Worm (Caenorhabditis elegans) whole organism, young adult: ENCODE measurements around the gene C24A3.9.

Source experiments
- B0336.3 ChIP-seq: fragments of 200-800 bp; sonication (Bioruptor generic); IDR thresholded peaks from 2 replicates; pipeline ENCODE4 v1.3.6; 2022; ENCODE audit warnings: missing genetic modification characterization, missing compliant biosample characterization
- C17E4.6 ChIP-seq: fragments of 200-800 bp; sonication (Bioruptor generic); IDR thresholded peaks from 2 replicates; pipeline ENCODE4 v1.3.6; 2022; ENCODE audit warnings: missing genetic modification reagents, missing genetic modification characterization, missing compliant biosample characterization
- F22D6.2 ChIP-seq: sonication (generic microtip); optimal IDR thresholded peaks from 2 replicates; lab custom pipeline; 2016; ENCODE audit warnings: mild to moderate bottlenecking, missing genetic modification characterization, missing compliant biosample characterization
- F23B12.7 ChIP-seq: sonication (generic microtip); optimal IDR thresholded peaks from 2 replicates; lab custom pipeline; 2017; ENCODE audit warnings: missing genetic modification characterization, mild to moderate bottlenecking, missing compliant biosample characterization, antibody characterized with exemption, moderate library complexity; ENCODE audit not compliant: insufficient read depth
- F39B2.1 ChIP-seq: fragments of 200-800 bp; sonication (Bioruptor generic); IDR thresholded peaks from 2 replicates; pipeline ENCODE4 v1.3.6; 2022; ENCODE audit warnings: missing genetic modification reagents, missing genetic modification characterization, missing compliant biosample characterization
- F49E8.2 ChIP-seq: sonication (generic microtip); optimal IDR thresholded peaks from 3 replicates; lab custom pipeline; 2017; ENCODE audit warnings: missing genetic modification characterization, mild to moderate bottlenecking, missing compliant biosample characterization, antibody characterized with exemption, moderate library complexity; ENCODE audit not compliant: insufficient read depth
- F52B5.7 ChIP-seq: sonication (generic microtip); optimal IDR thresholded peaks from 2 replicates; lab custom pipeline; 2016; ENCODE audit warnings: mild to moderate bottlenecking, missing genetic modification characterization, missing compliant biosample characterization
- F55B11.4 ChIP-seq: sonication (generic microtip); optimal IDR thresholded peaks from 2 replicates; lab custom pipeline; 2016; ENCODE audit warnings: missing compliant biosample characterization, missing genetic modification characterization, borderline replicate concordance; ENCODE audit not compliant: insufficient read depth
- F57C9.4 ChIP-seq: sonication (generic microtip); optimal IDR thresholded peaks from 2 replicates; lab custom pipeline; 2017; ENCODE audit warnings: mild to moderate bottlenecking, missing genetic modification characterization, missing compliant biosample characterization
- K11D2.4 ChIP-seq: fragments of 200-800 bp; sonication (Bioruptor generic); IDR thresholded peaks from 2 replicates; pipeline ENCODE4 v1.3.6; 2022; ENCODE audit warnings: missing genetic modification reagents, missing genetic modification characterization, missing compliant biosample characterization
- K12H6.12 ChIP-seq: fragments of 200-800 bp; sonication (Bioruptor generic); optimal IDR thresholded peaks from 2 replicates; lab custom pipeline; 2018; ENCODE audit warnings: mild to moderate bottlenecking, missing genetic modification characterization, missing compliant biosample characterization
- Y56A3A.18 ChIP-seq: fragments of 200-800 bp; sonication (Bioruptor generic); IDR thresholded peaks from 2 replicates; pipeline ENCODE4 v1.3.6; 2022; ENCODE audit warnings: missing genetic modification reagents, missing genetic modification characterization, missing compliant biosample characterization
- Y79H2A.3 ChIP-seq: fragments of 200-800 bp; sonication (Bioruptor generic); conservative IDR thresholded peaks from 2 replicates; pipeline ENCODE4 v1.3.6; 2022; ENCODE audit warnings: missing genetic modification reagents, missing genetic modification characterization, missing compliant biosample characterization
- ama-1 ChIP-seq, 3 experiments: fragments of 150-350 bp in 1 of 3; sonication (generic microtip) in 2 of 3; optimal IDR thresholded peaks; 2 replicates each; lab custom pipeline; 2014 to 2018; ENCODE audit warnings: missing biosample characterization in 2 of 3, missing genetic modification characterization in 2 of 3, missing genetic modification reagents in 2 of 3
- aptf-2 ChIP-seq: fragments of 200-800 bp; sonication (Bioruptor generic); conservative IDR thresholded peaks from 2 replicates; pipeline ENCODE4 v1.3.6; 2022; ENCODE audit warnings: missing genetic modification reagents, missing genetic modification characterization, missing compliant biosample characterization
- athp-1 ChIP-seq: sonication (generic microtip); optimal IDR thresholded peaks from 2 replicates; lab custom pipeline; 2017; ENCODE audit warnings: mild to moderate bottlenecking, missing genetic modification characterization, missing compliant biosample characterization
- attf-5 ChIP-seq: fragments of 200-800 bp; sonication (Bioruptor generic); optimal IDR thresholded peaks from 2 replicates; lab custom pipeline; 2018; ENCODE audit warnings: mild to moderate bottlenecking, missing genetic modification characterization, missing compliant biosample characterization
- bed-2 ChIP-seq: fragments of 200-800 bp; sonication (Bioruptor generic); IDR thresholded peaks from 2 replicates; pipeline ENCODE4 v1.3.6; 2022; ENCODE audit warnings: missing genetic modification reagents, missing genetic modification characterization, missing compliant biosample characterization
- ccch-3 ChIP-seq: fragments of 200-800 bp; sonication (Bioruptor generic); optimal IDR thresholded peaks from 2 replicates; lab custom pipeline; 2018; ENCODE audit warnings: mild to moderate bottlenecking, missing genetic modification characterization, missing compliant biosample characterization
- ceh-100 ChIP-seq: fragments of 200-800 bp; sonication (Bioruptor generic); IDR thresholded peaks from 2 replicates; pipeline ENCODE4 v1.3.6; 2022; ENCODE audit warnings: missing genetic modification reagents, missing genetic modification characterization, missing compliant biosample characterization
- ceh-58 ChIP-seq: fragments of 200-800 bp; sonication (Bioruptor generic); IDR thresholded peaks from 2 replicates; pipeline ENCODE4 v1.3.6; 2022; ENCODE audit warnings: missing genetic modification characterization, missing compliant biosample characterization
- egl-18 ChIP-seq: fragments of 200-800 bp; sonication (Bioruptor generic); IDR thresholded peaks from 2 replicates; pipeline ENCODE4 v1.3.6; 2022; ENCODE audit warnings: missing genetic modification reagents, missing genetic modification characterization, missing compliant biosample characterization
- ets-4 ChIP-seq: fragments of 200-800 bp; sonication (Bioruptor generic); optimal IDR thresholded peaks from 2 replicates; lab custom pipeline; 2018; ENCODE audit warnings: mild to moderate bottlenecking, missing genetic modification characterization, missing compliant biosample characterization
- lag-1 ChIP-seq: fragments of 200-800 bp; sonication (Bioruptor generic); IDR thresholded peaks from 2 replicates; pipeline ENCODE4 v1.3.6; 2022; ENCODE audit warnings: missing genetic modification reagents, missing genetic modification characterization, missing compliant biosample characterization
- lsl-1 ChIP-seq: fragments of 200-800 bp; sonication (Bioruptor generic); optimal IDR thresholded peaks from 2 replicates; lab custom pipeline; 2018; ENCODE audit warnings: mild to moderate bottlenecking, missing genetic modification characterization, moderate library complexity, missing compliant biosample characterization
- lsy-27 ChIP-seq: sonication (generic microtip); optimal IDR thresholded peaks from 2 replicates; lab custom pipeline; 2017; ENCODE audit warnings: missing genetic modification characterization, mild to moderate bottlenecking, missing compliant biosample characterization, antibody characterized with exemption, missing genotype, borderline replicate concordance; ENCODE audit not compliant: insufficient read depth
- madf-10 ChIP-seq: sonication (generic microtip); optimal IDR thresholded peaks from 2 replicates; lab custom pipeline; 2016; ENCODE audit warnings: mild to moderate bottlenecking, missing genetic modification characterization, missing compliant biosample characterization
- mel-28 ChIP-seq: sonication (generic microtip); optimal IDR thresholded peaks from 2 replicates; lab custom pipeline; 2016; ENCODE audit warnings: borderline replicate concordance, mild to moderate bottlenecking, missing genetic modification characterization, missing compliant biosample characterization
- mes-4 ChIP-seq: sonication (generic microtip); optimal IDR thresholded peaks from 2 replicates; lab custom pipeline; 2016; ENCODE audit warnings: missing genotype, missing genetic modification characterization, missing compliant biosample characterization
- mxl-1 ChIP-seq: sonication (generic microtip); optimal IDR thresholded peaks from 2 replicates; lab custom pipeline; 2016; ENCODE audit warnings: missing genetic modification characterization, missing compliant biosample characterization
- nhr-120 ChIP-seq: fragments of 200-800 bp; sonication (Bioruptor generic); IDR thresholded peaks from 2 replicates; pipeline ENCODE4 v1.3.6; 2022; ENCODE audit warnings: missing genetic modification characterization, missing compliant biosample characterization
- nhr-80 ChIP-seq: sonication (generic microtip); optimal IDR thresholded peaks from 2 replicates; lab custom pipeline; 2016; ENCODE audit warnings: missing genetic modification characterization, missing compliant biosample characterization
- rcor-1 ChIP-seq: fragments of 200-800 bp; sonication (Bioruptor generic); IDR thresholded peaks from 2 replicates; pipeline ENCODE4 v1.3.6; 2022; ENCODE audit warnings: missing genetic modification reagents, missing genetic modification characterization, missing compliant biosample characterization
- sea-2 ChIP-seq: fragments of 200-800 bp; sonication (Bioruptor generic); IDR thresholded peaks from 2 replicates; pipeline ENCODE4 v1.3.6; 2022; ENCODE audit warnings: missing genetic modification characterization, missing compliant biosample characterization
- somi-1 ChIP-seq: fragments of 200-800 bp; sonication (Bioruptor generic); optimal IDR thresholded peaks from 2 replicates; lab custom pipeline; 2018; ENCODE audit warnings: mild to moderate bottlenecking, missing genetic modification characterization, missing compliant biosample characterization
- tbp1 ChIP-seq: fragments of 200-800 bp; sonication (Bioruptor generic); optimal IDR thresholded peaks from 2 replicates; lab custom pipeline; 2018; ENCODE audit warnings: mild to moderate bottlenecking, missing genetic modification characterization, missing compliant biosample characterization
- tlf-1 ChIP-seq: fragments of 200-800 bp; sonication (Bioruptor generic); optimal IDR thresholded peaks from 2 replicates; lab custom pipeline; 2018; ENCODE audit warnings: mild to moderate bottlenecking, missing genetic modification characterization, missing compliant biosample characterization
- xnd-1 ChIP-seq: sonication (generic microtip); optimal IDR thresholded peaks from 2 replicates; lab custom pipeline; 2016; ENCODE audit warnings: missing genotype, missing genetic modification reagents, missing genetic modification characterization, missing compliant biosample characterization
- ztf-22 ChIP-seq: fragments of 200-800 bp; sonication (Bioruptor generic); optimal IDR thresholded peaks from 2 replicates; lab custom pipeline; 2018; ENCODE audit warnings: mild to moderate bottlenecking, missing genetic modification characterization, moderate library complexity, missing compliant biosample characterization
- ztf-3 ChIP-seq: fragments of 200-800 bp; sonication (Bioruptor generic); optimal IDR thresholded peaks from 2 replicates; lab custom pipeline; 2018; ENCODE audit warnings: mild to moderate bottlenecking, missing genetic modification characterization, missing compliant biosample characterization
- ztf-6 ChIP-seq: fragments of 200-800 bp; sonication (Bioruptor generic); IDR thresholded peaks from 2 replicates; pipeline ENCODE4 v1.3.6; 2022; ENCODE audit warnings: missing genetic modification reagents, missing genetic modification characterization, missing compliant biosample characterization

The C24A3.9 gene

DNA sequence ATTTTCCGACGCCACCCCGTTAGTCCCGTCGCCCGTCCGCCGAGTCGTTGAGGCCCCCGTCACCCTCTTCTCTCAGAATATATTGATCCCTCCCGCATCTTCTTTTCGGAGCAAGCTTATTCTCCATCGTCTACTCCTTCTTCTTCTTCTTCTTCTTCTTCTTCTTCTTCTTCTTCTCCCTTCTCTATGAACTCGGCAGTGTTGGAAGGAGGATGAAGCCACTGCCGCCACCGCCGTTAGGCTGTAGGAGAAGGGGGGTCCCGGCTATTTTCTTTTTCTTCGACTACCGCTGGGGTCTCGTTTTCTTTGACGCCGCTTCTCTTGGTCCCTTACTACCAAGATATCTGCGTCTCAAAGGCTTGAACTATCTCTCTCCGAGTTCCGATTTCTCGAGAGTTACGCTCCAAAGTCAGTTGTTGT, 14.8 kb downstream of the C24A3.9 start (continued):
- TF ChIP-seq tlf-1 = no peak
- no peak for TF ChIP-seq F23B12.7 (tag; lab: Kevin White, UChicago)
- TF ChIP-seq, all 124 proteins: peak for 7

ce11 chrX:8991856-8992456, 18.4 kb downstream of the C24A3.9 start, which contains the start of gene C24A3.4:
Gene C24A3.4 (plus strand): TSS chrX:8992406.
- TF ChIP-seq F49E8.2 = no peak

DNA sequence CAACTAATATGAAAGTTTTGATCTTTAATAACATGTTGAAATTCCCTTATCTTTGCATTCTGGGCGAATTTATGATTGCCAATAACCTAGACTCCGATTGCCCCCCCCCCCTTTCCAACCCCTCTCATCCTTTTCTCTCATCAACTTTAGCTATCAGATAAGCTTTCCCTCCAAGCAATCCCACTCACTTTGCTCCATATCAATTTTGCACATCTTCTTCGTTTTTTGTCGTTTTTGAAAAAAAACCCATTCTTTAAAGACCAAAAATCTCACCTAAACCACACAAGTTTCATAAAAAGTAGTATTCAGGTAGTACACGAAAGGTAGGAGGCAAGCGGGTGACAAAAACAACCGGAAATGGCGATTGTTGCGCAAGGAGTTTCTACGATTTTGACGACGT, 22.5 kb downstream of the C24A3.9 start, which contains the start of gene twk-18:
Gene twk-18, plus strand, starts transcription at position 301 of the 400 bp plus-strand sequence.
- no peak for TF ChIP-seq nhr-80 (tag; lab: Kevin White, UChicago)
- no peak for TF ChIP-seq madf-10 (tag; lab: Kevin White, UChicago)
- no peak for TF ChIP-seq lsy-27 (tag; lab: Kevin White, UChicago)
- TF ChIP-seq ceh-100 (GFP tag; lab: Robert Waterston, UW) = no peak
- TF ChIP-seq ccch-3 (GFP tag; lab: Kevin White, UChicago) = no peak
- TF ChIP-seq lag-1 = no peak
- TF ChIP-seq ama-1 (optimal IDR thresholded peaks at IDR 0.05; lab: Kevin White, UChicago) = no peak
- no peak for TF ChIP-seq ama-1 (GFP tag; optimal IDR thresholded peaks at IDR 0.05; lab: Kevin White, UChicago)
- no peak for TF ChIP-seq bed-2 (GFP tag; lab: Robert Waterston, UW)
- no peak for TF ChIP-seq ceh-58 (GFP tag; lab: Robert Waterston, UW)
- no peak for TF ChIP-seq athp-1 (tag; lab: Kevin White, UChicago)
- no peak for TF ChIP-seq ztf-6 (GFP tag; lab: Robert Waterston, UW)
- no peak for TF ChIP-seq ets-4 (GFP tag; lab: Kevin White, UChicago)
- TF ChIP-seq egl-18 = no peak
- no peak for TF ChIP-seq ztf-3 (GFP tag; lab: Kevin White, UChicago)
- no peak for TF ChIP-seq Y79H2A.3 (GFP tag; lab: Robert Waterston, UW)
- no peak for TF ChIP-seq ztf-22
- no peak for TF ChIP-seq K12H6.12 (tag; lab: Kevin White, UChicago)

DNA sequence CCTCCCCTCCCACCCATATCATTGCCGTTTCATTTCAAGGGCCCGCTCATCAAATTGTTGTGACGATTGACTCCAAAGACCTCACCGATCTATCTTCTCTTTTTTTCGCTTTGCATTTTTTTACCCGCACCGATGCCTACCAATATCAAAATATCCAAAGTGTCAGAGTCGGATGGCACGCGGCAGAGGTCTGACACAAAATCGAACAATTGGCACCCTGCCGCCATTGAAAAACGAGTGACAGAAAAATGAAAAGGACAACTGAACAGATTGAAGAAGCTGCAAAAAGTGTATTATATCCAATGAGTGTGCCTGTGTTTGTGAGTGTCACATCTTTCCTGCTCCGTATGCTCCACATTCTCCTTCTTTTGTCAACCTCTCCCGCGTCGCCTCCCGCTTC, 23.9 kb downstream of the C24A3.9 start:
- TF ChIP-seq xnd-1 = no peak
- TF ChIP-seq lsl-1 (GFP tag; lab: Kevin White, UChicago) = no peak
- no peak for TF ChIP-seq F55B11.4 (tag; lab: Kevin White, UChicago)
- no peak for TF ChIP-seq Y56A3A.18 (GFP tag; lab: Robert Waterston, UW)
- no peak for TF ChIP-seq K12H6.12 (tag; lab: Kevin White, UChicago)
- TF ChIP-seq rcor-1 = no peak
- no peak for TF ChIP-seq mxl-1 (tag; lab: Kevin White, UChicago)
- no peak for TF ChIP-seq ztf-22
- no peak for TF ChIP-seq F39B2.1
- no peak for TF ChIP-seq K11D2.4
- TF ChIP-seq sea-2 (GFP tag; lab: Robert Waterston, UW) = no peak
- TF ChIP-seq B0336.3 = no peak

- no peak for TF ChIP-seq aptf-2 (GFP tag; lab: Robert Waterston, UW)
- TF ChIP-seq nhr-120 = no peak
- TF ChIP-seq F52B5.7 (tag; lab: Kevin White, UChicago) = no peak
- no peak for TF ChIP-seq F57C9.4 (tag; lab: Kevin White, UChicago)
- no peak for TF ChIP-seq ztf-3 (GFP tag; lab: Kevin White, UChicago)
- no peak for TF ChIP-seq mel-28 (tag; lab: Kevin White, UChicago)
- no peak for TF ChIP-seq mes-4 (tag; lab: Kevin White, UChicago)
- TF ChIP-seq ztf-6 (GFP tag; lab: Robert Waterston, UW) = no peak
- TF ChIP-seq tbp1 (GFP tag; lab: Kevin White, UChicago) = no peak
- TF ChIP-seq ceh-58 (GFP tag; lab: Robert Waterston, UW) = no peak
- no peak for TF ChIP-seq somi-1 (GFP tag; lab: Kevin White, UChicago)
- TF ChIP-seq xnd-1 = no peak
- TF ChIP-seq C17E4.6 = no peak
- TF ChIP-seq F22D6.2 (tag; lab: Kevin White, UChicago) = no peak
- no peak for TF ChIP-seq attf-5 (GFP tag; lab: Kevin White, UChicago)
Measured at ce11 chrX:8980676-8981075, 29.6 kb downstream of the C24A3.9 start, which contains the start of gene nmur-1. Gene nmur-1 (plus strand): TSS chrX:8980976.
